In the genomic region with DNA sequence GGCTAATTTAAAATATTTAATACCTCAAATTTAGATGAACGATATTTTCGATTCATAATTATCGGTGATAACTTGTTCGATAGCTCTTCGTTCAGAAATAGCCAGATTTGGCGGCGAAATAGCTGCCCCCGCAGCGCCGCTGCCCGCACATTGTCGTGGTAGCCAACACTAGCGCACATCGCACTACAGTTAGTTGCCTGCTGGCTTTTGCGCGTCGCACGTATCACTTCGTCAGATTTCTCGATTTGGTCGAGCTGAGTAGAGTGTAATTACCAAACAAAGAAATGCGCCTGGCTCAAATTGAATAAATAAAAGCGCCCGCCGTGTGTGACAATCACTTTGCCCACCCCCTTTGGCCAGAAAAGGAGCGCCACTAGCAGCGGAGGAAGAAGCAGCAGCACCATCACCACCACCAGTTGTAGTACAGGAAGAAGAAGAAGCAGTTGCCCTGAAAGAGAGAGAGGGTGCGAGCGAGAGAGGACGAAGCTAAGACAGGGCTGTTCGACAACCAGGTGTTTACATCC, we compare ENCODE assay signal across 5 fruit fly cellular contexts.
TF ChIP-seq lines count a peak whose summit lies in the region.

TSS of gene Abcd3 (plus strand) at position 145 of the 524 bp plus-strand sequence.

- TF ChIP-seq CTCF in whole organism, embryonic (GFP tag; optimal IDR thresholded peaks at IDR 0.05; lab: Kevin White, UChicago), result peak; percentile 41

TF ChIP-seq in whole organism, adult, 20 proteins besides CTCF, POLR2A, EP300 and RAD21 (continues in another document):
- TF ChIP-seq Clk (GFP tag; optimal IDR thresholded peaks at IDR 0.05; lab: Kevin White, UChicago) (no peak), tj (GFP tag; optimal IDR thresholded peaks at IDR 0.05; lab: Kevin White, UChicago) (peak; percentile 57), kay (GFP tag; lab: Kevin White, UChicago; ENCODE audit: borderline replicate concordance) (no peak), Mnt (GFP tag; optimal IDR thresholded peaks at IDR 0.05; lab: Kevin White, UChicago) (peak; percentile 91), ovo (GFP tag; optimal IDR thresholded peaks at IDR 0.05; lab: Kevin White, UChicago) (peak; percentile 78), cic (GFP tag; optimal IDR thresholded peaks at IDR 0.05; lab: Kevin White, UChicago) (peak; percentile 86), CG14711 (tag; optimal IDR thresholded peaks at IDR 0.05; lab: Kevin White, UChicago) (peak; percentile 59), CG7101 (tag; optimal IDR thresholded peaks at IDR 0.05; lab: Kevin White, UChicago) (peak; percentile 63), Crg-1 (GFP tag; optimal IDR thresholded peaks at IDR 0.05; lab: Kevin White, UChicago) (peak; percentile 39), CG7045 (GFP tag; optimal IDR thresholded peaks at IDR 0.05; lab: Kevin White, UChicago) (no peak), bab1 (GFP tag; optimal IDR thresholded peaks at IDR 0.05; lab: Kevin White, UChicago) (peak; percentile 79), CG1620 (GFP tag; optimal IDR thresholded peaks at IDR 0.05; lab: Kevin White, UChicago) (peak; percentile 0), toe (GFP tag; optimal IDR thresholded peaks at IDR 0.05; lab: Kevin White, UChicago) (no peak), CG33017 (tag; optimal IDR thresholded peaks at IDR 0.05; lab: Kevin White, UChicago) (no peak), Hr96 (GFP tag; optimal IDR thresholded peaks at IDR 0.05; lab: Kevin White, UChicago) (no peak), CG11617 (GFP tag; optimal IDR thresholded peaks at IDR 0.05; lab: Kevin White, UChicago) (peak; percentile 62), cnc (optimal IDR thresholded peaks at IDR 0.05; lab: Kevin White, UChicago) (no peak)

TF ChIP-seq in whole organism, embryonic, 481 proteins besides CTCF, POLR2A, EP300 and RAD21 (continues in another document):
- TF ChIP-seq NC2β (GFP tag; optimal IDR thresholded peaks at IDR 0.05; lab: Kevin White, UChicago) (peak; percentile 39), Med (GFP tag; lab: Kevin White, UChicago) (peak; percentile 92), CG11504 (tag; optimal IDR thresholded peaks at IDR 0.05; lab: Kevin White, UChicago) (peak; percentile 10), al (GFP tag; IDR thresholded peaks at IDR 0.05; lab: Robert Waterston, UW) (no peak), HmgZ (tag; optimal IDR thresholded peaks at IDR 0.05; lab: Kevin White, UChicago) (peak; percentile 64), gro (GFP tag; optimal IDR thresholded peaks at IDR 0.05; lab: Kevin White, UChicago) (peak; percentile 49), Sin3A (optimal IDR thresholded peaks at IDR 0.05; lab: Kevin White, UChicago) (peak; percentile 20), sqz (GFP tag; optimal IDR thresholded peaks at IDR 0.05; lab: Kevin White, UChicago) (no peak), Hr78 (GFP tag; optimal IDR thresholded peaks at IDR 0.05; lab: Kevin White, UChicago) (no peak), en (GFP tag; optimal IDR thresholded peaks at IDR 0.05; lab: Kevin White, UChicago) (no peak), CG14710 (tag; optimal IDR thresholded peaks at IDR 0.05; lab: Kevin White, UChicago) (peak; percentile 38), pnt (GFP tag; optimal IDR thresholded peaks at IDR 0.05; lab: Kevin White, UChicago) (no peak), chinmo (GFP tag; IDR thresholded peaks at IDR 0.05; lab: Robert Waterston, UW; ENCODE audit: partially characterized antibody) (peak; percentile 91), CG17802 (tag; optimal IDR thresholded peaks at IDR 0.05; lab: Kevin White, UChicago) (no peak), NFAT (GFP tag; IDR thresholded peaks at IDR 0.05; lab: Robert Waterston, UW) (no peak; the same call in 1 of the 2 replicates), CG9609 (GFP tag; optimal IDR thresholded peaks at IDR 0.05; lab: Kevin White, UChicago) (no peak), Doc3 (GFP tag; IDR thresholded peaks at IDR 0.05; lab: Robert Waterston, UW; ENCODE audit: partially characterized antibody) (0 out of 3 replicates have a peak, but pooled peaks have one; percentile 34)

TF ChIP-seq in whole organism, prepupa, 60 proteins besides CTCF, POLR2A, EP300 and RAD21 (continues in another document):
- TF ChIP-seq CG3032 (tag; optimal IDR thresholded peaks at IDR 0.05; lab: Kevin White, UChicago) (peak; percentile 0), CG34406 (GFP tag; optimal IDR thresholded peaks at IDR 0.05; lab: Kevin White, UChicago) (no peak), fd59A (GFP tag; optimal IDR thresholded peaks at IDR 0.05; lab: Kevin White, UChicago) (no peak), CG6854 (GFP tag; optimal IDR thresholded peaks at IDR 0.05; lab: Kevin White, UChicago) (peak; percentile 61), CG9139 (GFP tag; optimal IDR thresholded peaks at IDR 0.05; lab: Kevin White, UChicago) (peak; percentile 16), Eip75B (GFP tag; optimal IDR thresholded peaks at IDR 0.05; lab: Kevin White, UChicago) (peak; percentile 6), Eip78C (GFP tag; lab: Kevin White, UChicago) (peak; percentile 7), svp (GFP tag; lab: Kevin White, UChicago) (peak; percentile 65), ss (GFP tag; optimal IDR thresholded peaks at IDR 0.05; lab: Kevin White, UChicago) (peak; percentile 52 to 59), CG6808 (GFP tag; optimal IDR thresholded peaks at IDR 0.05; lab: Kevin White, UChicago) (peak; percentile 3), esn (GFP tag; optimal IDR thresholded peaks at IDR 0.05; lab: Kevin White, UChicago) (peak; percentile 42), fkh (GFP tag; optimal IDR thresholded peaks at IDR 0.05; lab: Kevin White, UChicago) (peak; percentile 66), CG6276 (GFP tag; optimal IDR thresholded peaks at IDR 0.05; lab: Kevin White, UChicago) (no peak), dsx (GFP tag; optimal IDR thresholded peaks at IDR 0.05; lab: Kevin White, UChicago; ENCODE audit: poor library complexity, severe bottlenecking) (peak; percentile 90), Ets96B (tag; optimal IDR thresholded peaks at IDR 0.05; lab: Kevin White, UChicago) (no peak), Sox14 (GFP tag; optimal IDR thresholded peaks at IDR 0.05; lab: Kevin White, UChicago) (peak; percentile 69), achi (GFP tag; optimal IDR thresholded peaks at IDR 0.05; lab: Kevin White, UChicago) (peak; percentile 9), net (GFP tag; optimal IDR thresholded peaks at IDR 0.05; lab: Kevin White, UChicago) (peak; percentile 48)

TF ChIP-seq in whole organism, pupa, 21 proteins besides CTCF, POLR2A, EP300 and RAD21 (continues in another document):
- TF ChIP-seq Pif1B (GFP tag; optimal IDR thresholded peaks at IDR 0.05; lab: Kevin White, UChicago) (no peak), EcR (GFP tag; optimal IDR thresholded peaks at IDR 0.05; lab: Kevin White, UChicago) (peak; percentile 72), CG9948 (tag; optimal IDR thresholded peaks at IDR 0.05; lab: Kevin White, UChicago) (no peak), CG8159 (tag; optimal IDR thresholded peaks at IDR 0.05; lab: Kevin White, UChicago) (peak; percentile 46), fd96Ca (GFP tag; IDR thresholded peaks at IDR 0.05; lab: Robert Waterston, UW) (no peak; the same call in 2 of the 3 replicates), gl (tag; optimal IDR thresholded peaks at IDR 0.05; lab: Kevin White, UChicago) (no peak), CG15710 (tag; optimal IDR thresholded peaks at IDR 0.05; lab: Kevin White, UChicago) (peak; percentile 9), Pif1A (GFP tag; optimal IDR thresholded peaks at IDR 0.05; lab: Kevin White, UChicago) (no peak), Snoo (tag; optimal IDR thresholded peaks at IDR 0.05; lab: Kevin White, UChicago) (peak; percentile 7), CG32121 (GFP tag; IDR thresholded peaks at IDR 0.05; lab: Robert Waterston, UW) (no peak; the same call in 1 of the 2 replicates), CG34367 (tag; optimal IDR thresholded peaks at IDR 0.05; lab: Kevin White, UChicago) (no peak), CG14655 (GFP tag; optimal IDR thresholded peaks at IDR 0.05; lab: Kevin White, UChicago) (no peak), CG8301 (tag; optimal IDR thresholded peaks at IDR 0.05; lab: Kevin White, UChicago) (no peak), CG4496 (GFP tag; IDR thresholded peaks at IDR 0.05; lab: Robert Waterston, UW) (no peak; the same call in 2 of the 3 replicates), D1 (tag; optimal IDR thresholded peaks at IDR 0.05; lab: Kevin White, UChicago) (no peak), CG10348 (GFP tag; IDR thresholded peaks at IDR 0.05; lab: Robert Waterston, UW) (no peak), CG12605 (GFP tag; IDR thresholded peaks at IDR 0.05; lab: Robert Waterston, UW) (no peak), CG17806 (tag; optimal IDR thresholded peaks at IDR 0.05; lab: Kevin White, UChicago) (no peak), CG13204 (GFP tag; optimal IDR thresholded peaks at IDR 0.05; lab: Kevin White, UChicago) (peak; percentile 13), rn (GFP tag; IDR thresholded peaks at IDR 0.05; lab: Robert Waterston, UW) (no peak)

TF ChIP-seq in whole organism, wandering third instar larva, 38 proteins besides CTCF, POLR2A, EP300 and RAD21:
- TF ChIP-seq Dif (GFP tag; optimal IDR thresholded peaks at IDR 0.05; lab: Kevin White, UChicago; ENCODE audit: partially characterized antibody), result no peak
- no peak for TF ChIP-seq Jra (GFP tag; optimal IDR thresholded peaks at IDR 0.05; lab: Kevin White, UChicago)
- peak; percentile 9 for TF ChIP-seq woc (GFP tag; optimal IDR thresholded peaks at IDR 0.05; lab: Kevin White, UChicago)
- TF ChIP-seq rgr (GFP tag; optimal IDR thresholded peaks at IDR 0.05; lab: Kevin White, UChicago), result peak; percentile 0
- peak; percentile 34 for TF ChIP-seq fru (GFP tag; optimal IDR thresholded peaks at IDR 0.05; lab: Kevin White, UChicago)
- peak; percentile 9 for TF ChIP-seq HLH106 (tag; optimal IDR thresholded peaks at IDR 0.05; lab: Kevin White, UChicago)
- no peak for TF ChIP-seq sv (GFP tag; optimal IDR thresholded peaks at IDR 0.05; lab: Kevin White, UChicago)
- peak; percentile 27 for TF ChIP-seq br (GFP tag; optimal IDR thresholded peaks at IDR 0.05; lab: Kevin White, UChicago)
- no peak for TF ChIP-seq Rel (GFP tag; optimal IDR thresholded peaks at IDR 0.05; lab: Kevin White, UChicago)
- TF ChIP-seq Rel (tag; optimal IDR thresholded peaks at IDR 0.05; lab: Kevin White, UChicago), result peak; percentile 15
- peak; percentile 88 for TF ChIP-seq Myc (optimal IDR thresholded peaks at IDR 0.05; lab: Kevin White, UChicago)
- peak; percentile 22 for TF ChIP-seq OdsH (GFP tag; optimal IDR thresholded peaks at IDR 0.05; lab: Kevin White, UChicago)
- peak; percentile 47 for TF ChIP-seq Sp1 (GFP tag; optimal IDR thresholded peaks at IDR 0.05; lab: Kevin White, UChicago)
- TF ChIP-seq psq (GFP tag; optimal IDR thresholded peaks at IDR 0.05; lab: Kevin White, UChicago), result peak; percentile 7
- TF ChIP-seq h (GFP tag; optimal IDR thresholded peaks at IDR 0.05; lab: Kevin White, UChicago), result peak; percentile 28
